Fruit fly (Drosophila melanogaster) whole organism, embryonic: ENCODE measurements around the gene f-cup.

ENCODE experiments used
- Antp ChIP-seq: fragments of 200-800 bp; sonication (Bioruptor generic); optimal IDR thresholded peaks from 3 replicates; lab custom pipeline; 2016; ENCODE audit warnings: missing biosample characterization, missing genetic modification characterization
- CG10979 ChIP-seq: fragments of 200-800 bp; sonication (Bioruptor generic); optimal IDR thresholded peaks from 2 replicates; lab custom pipeline; 2018; ENCODE audit warnings: missing biosample characterization, mild to moderate bottlenecking, missing genetic modification characterization, moderate library complexity
- CG11456 ChIP-seq: fragments of 200-800 bp; sonication (Bioruptor generic); IDR thresholded peaks from 3 replicates; pipeline ENCODE4 v1.3.6; 2022; ENCODE audit warnings: missing biosample characterization, missing genetic modification characterization
- CG12104 ChIP-seq: fragments of 200-800 bp; sonication (Bioruptor generic); optimal IDR thresholded peaks from 3 replicates; lab custom pipeline; 2016; ENCODE audit warnings: missing biosample characterization, missing genetic modification characterization
- CG13775 ChIP-seq: fragments of 200-800 bp; sonication (Bioruptor generic); optimal IDR thresholded peaks from 3 replicates; lab custom pipeline; 2017; ENCODE audit warnings: missing biosample characterization, mild to moderate bottlenecking, missing genetic modification characterization
- CG14014 ChIP-seq: fragments of 200-800 bp; sonication (Bioruptor generic); IDR thresholded peaks from 2 replicates; pipeline ENCODE4 v1.3.6; 2022; ENCODE audit warnings: missing biosample characterization, missing genetic modification characterization
- CG1603 ChIP-seq: fragments of 200-800 bp; sonication (Bioruptor generic); optimal IDR thresholded peaks from 2 replicates; lab custom pipeline; 2019; ENCODE audit warnings: missing biosample characterization, mild to moderate bottlenecking, missing genetic modification characterization, moderate library complexity
- CG17361 ChIP-seq: fragments of 200-800 bp; sonication (Bioruptor generic); IDR thresholded peaks from 3 replicates; pipeline ENCODE4 v1.3.6; 2022; ENCODE audit warnings: missing biosample characterization, missing genetic modification characterization
- CG18011 ChIP-seq: fragments of 200-800 bp; sonication (Bioruptor generic); optimal IDR thresholded peaks from 2 replicates; lab custom pipeline; 2017; ENCODE audit warnings: missing biosample characterization, missing genetic modification characterization, mild to moderate bottlenecking, moderate library complexity, missing genotype
- CG1832 ChIP-seq: fragments of 200-800 bp; sonication (Bioruptor generic); optimal IDR thresholded peaks from 2 replicates; lab custom pipeline; 2017; ENCODE audit warnings: missing biosample characterization, mild to moderate bottlenecking, missing genetic modification characterization, inconsistent platforms
- CG30020 ChIP-seq: fragments of 200-800 bp; optimal IDR thresholded peaks from 2 replicates; lab custom pipeline; 2019; ENCODE audit warnings: missing biosample characterization, mild to moderate bottlenecking, missing genetic modification characterization, moderate library complexity
- CG3995 ChIP-seq: fragments of 200-800 bp; sonication (Bioruptor generic); optimal IDR thresholded peaks from 3 replicates; lab custom pipeline; 2016; ENCODE audit warnings: missing biosample characterization, missing genetic modification characterization
- CG4424 ChIP-seq: fragments of 200-800 bp; sonication (Bioruptor generic); optimal IDR thresholded peaks from 3 replicates; lab custom pipeline; 2016; ENCODE audit warnings: missing biosample characterization, missing genetic modification characterization
- CG4707 ChIP-seq: fragments of 200-800 bp; sonication (Bioruptor generic); optimal IDR thresholded peaks from 2 replicates; lab custom pipeline; 2018; ENCODE audit warnings: missing biosample characterization, mild to moderate bottlenecking, missing genetic modification characterization, moderate library complexity
- CG6689 ChIP-seq: fragments of 200-800 bp; sonication (Bioruptor generic); IDR thresholded peaks from 2 replicates; pipeline ENCODE4 v1.3.6; 2022; ENCODE audit warnings: missing biosample characterization, missing genetic modification characterization
- CG7839 ChIP-seq: fragments of 200-800 bp; sonication (Bioruptor generic); optimal IDR thresholded peaks from 3 replicates; lab custom pipeline; 2018; ENCODE audit warnings: missing biosample characterization, mild to moderate bottlenecking, missing genetic modification characterization, moderate library complexity
- CG8944 ChIP-seq: fragments of 200-800 bp; sonication (Bioruptor generic); optimal IDR thresholded peaks from 3 replicates; lab custom pipeline; 2016; ENCODE audit warnings: missing biosample characterization, missing genetic modification characterization
- CG9215 ChIP-seq: fragments of 200-800 bp; sonication (Bioruptor generic); IDR thresholded peaks from 2 replicates; pipeline ENCODE4 v1.3.6; 2022; ENCODE audit warnings: missing biosample characterization, missing genetic modification characterization
- CoRest ChIP-seq: fragments of 200-800 bp; sonication (Bioruptor generic); optimal IDR thresholded peaks from 3 replicates; lab custom pipeline; 2018; ENCODE audit warnings: missing biosample characterization, mild to moderate bottlenecking, missing genetic modification characterization, moderate library complexity
- Deaf1 ChIP-seq: fragments of 200-800 bp; optimal IDR thresholded peaks from 3 replicates; lab custom pipeline; 2019; ENCODE audit warnings: missing biosample characterization, mild to moderate bottlenecking, missing genetic modification characterization, moderate library complexity
- Dfd ChIP-seq, 2 experiments: fragments of >200 bp; optimal IDR thresholded peaks; 2 replicates each; lab custom pipeline; 2017; ENCODE audit warnings: missing biosample characterization in 2 of 2, missing genetic modification characterization in 2 of 2
- Dp ChIP-seq: fragments of 200-800 bp; sonication (Bioruptor generic); optimal IDR thresholded peaks from 2 replicates; lab custom pipeline; 2018; ENCODE audit warnings: missing biosample characterization, mild to moderate bottlenecking, missing genetic modification characterization, moderate library complexity
- Drgx ChIP-seq: fragments of 200-800 bp; sonication (Bioruptor generic); IDR thresholded peaks from 2 replicates; pipeline ENCODE4 v1.3.6; 2022; ENCODE audit warnings: missing biosample characterization, missing genetic modification characterization
- E2f1 ChIP-seq: fragments of 200-800 bp; sonication (Bioruptor generic); IDR thresholded peaks from 2 replicates; pipeline ENCODE4 v1.3.6; 2022; ENCODE audit warnings: missing biosample characterization, missing genetic modification characterization
- Hmr ChIP-seq: fragments of 200-800 bp; sonication (Bioruptor generic); optimal IDR thresholded peaks from 3 replicates; lab custom pipeline; 2017; ENCODE audit warnings: mild to moderate bottlenecking, missing biosample characterization, missing genetic modification reagents, missing genetic modification characterization
- Hr51 ChIP-seq, 2 experiments: fragments of 200-800 bp; sonication (Bioruptor generic); optimal IDR thresholded peaks; 2 replicates in 1 of 2; 3 replicates in 1 of 2; lab custom pipeline; 2016 to 2018; ENCODE audit warnings: missing biosample characterization in 2 of 2, missing genetic modification characterization in 2 of 2, mild to moderate bottlenecking in 1 of 2, moderate library complexity in 1 of 2
- Myb ChIP-seq: fragments of 200-800 bp; sonication (Bioruptor generic); optimal IDR thresholded peaks from 2 replicates; lab custom pipeline; 2016; ENCODE audit warnings: missing biosample characterization, missing genetic modification characterization
- Rfx ChIP-seq: fragments of 200-800 bp; sonication (Bioruptor generic); IDR thresholded peaks from 2 replicates; pipeline ENCODE4 v1.3.6; 2022; ENCODE audit warnings: missing biosample characterization, missing genetic modification characterization
- Usf ChIP-seq: fragments of 200-800 bp; sonication (Bioruptor generic); optimal IDR thresholded peaks from 2 replicates; lab custom pipeline; 2017; ENCODE audit warnings: missing genotype, missing biosample characterization, missing genetic modification characterization
- ap ChIP-seq: fragments of 200-800 bp; sonication (Bioruptor generic); IDR thresholded peaks from 2 replicates; pipeline ENCODE4 v1.3.6; 2022; ENCODE audit warnings: missing biosample characterization, missing genetic modification characterization
- cad ChIP-seq: fragments of >200 bp; optimal IDR thresholded peaks from 2 replicates; lab custom pipeline; 2017; ENCODE audit warnings: missing biosample characterization, missing genetic modification characterization
- danr ChIP-seq: fragments of 200-800 bp; sonication (Bioruptor generic); IDR thresholded peaks from 2 replicates; pipeline ENCODE4 v1.3.6; 2022; ENCODE audit warnings: missing biosample characterization, missing genetic modification characterization
- dati ChIP-seq: fragments of 200-800 bp; sonication (Bioruptor generic); IDR thresholded peaks from 2 replicates; pipeline ENCODE4 v1.3.6; 2022; ENCODE audit warnings: missing biosample characterization, missing genetic modification characterization
- fd96Cb ChIP-seq: fragments of 200-800 bp; sonication (Bioruptor generic); optimal IDR thresholded peaks from 2 replicates; lab custom pipeline; 2018; ENCODE audit warnings: missing biosample characterization, mild to moderate bottlenecking, missing genetic modification characterization, moderate library complexity
- gcm2 ChIP-seq: fragments of 200-800 bp; sonication (Bioruptor generic); optimal IDR thresholded peaks from 2 replicates; lab custom pipeline; 2016; ENCODE audit warnings: missing biosample characterization, missing genetic modification characterization
- gem ChIP-seq: fragments of 200-800 bp; sonication (Bioruptor generic); optimal IDR thresholded peaks from 2 replicates; lab custom pipeline; 2019; ENCODE audit warnings: missing biosample characterization, mild to moderate bottlenecking, missing genetic modification characterization, moderate library complexity
- gt ChIP-seq: fragments of 200-800 bp; sonication (Bioruptor generic); IDR thresholded peaks from 2 replicates; pipeline ENCODE4 v1.3.6; 2022; ENCODE audit warnings: missing biosample characterization, missing genetic modification characterization
- h ChIP-seq: fragments of >200 bp; optimal IDR thresholded peaks from 2 replicates; lab custom pipeline; 2017
- ham ChIP-seq: fragments of 200-800 bp; sonication (Bioruptor generic); IDR thresholded peaks from 2 replicates; pipeline ENCODE4 v1.3.6; 2022; ENCODE audit warnings: missing biosample characterization, missing genetic modification characterization
- jing ChIP-seq: fragments of 200-800 bp; sonication (Bioruptor generic); optimal IDR thresholded peaks from 2 replicates; lab custom pipeline; 2018; ENCODE audit warnings: missing biosample characterization, mild to moderate bottlenecking, missing genetic modification characterization
- jumu ChIP-seq: fragments of 200-800 bp; sonication (Bioruptor generic); optimal IDR thresholded peaks from 3 replicates; lab custom pipeline; 2016; ENCODE audit warnings: missing biosample characterization, missing genetic modification characterization
- ken ChIP-seq: fragments of 200-800 bp; sonication (Bioruptor generic); IDR thresholded peaks from 3 replicates; pipeline ENCODE4 v1.3.6; 2022; ENCODE audit warnings: missing biosample characterization, missing genetic modification characterization
- mld ChIP-seq: fragments of 200-800 bp; sonication (Bioruptor generic); IDR thresholded peaks from 3 replicates; pipeline ENCODE4 v1.3.6; 2022; ENCODE audit warnings: missing biosample characterization, missing genetic modification characterization; ENCODE audit not compliant: partially characterized antibody
- org-1 ChIP-seq: fragments of 200-800 bp; sonication (Bioruptor generic); optimal IDR thresholded peaks from 2 replicates; lab custom pipeline; 2017; ENCODE audit warnings: missing biosample characterization, missing genetic modification characterization
- sisA ChIP-seq: fragments of 200-800 bp; sonication (Bioruptor generic); IDR thresholded peaks from 2 replicates; pipeline ENCODE4 v1.3.6; 2022; ENCODE audit warnings: missing biosample characterization, missing genetic modification characterization
- ssp ChIP-seq: fragments of 200-800 bp; sonication (Bioruptor generic); IDR thresholded peaks from 2 replicates; pipeline ENCODE4 v1.3.6; 2022; ENCODE audit warnings: missing biosample characterization, missing genetic modification characterization
- tgo ChIP-seq: fragments of 200-800 bp; sonication (Bioruptor generic); IDR thresholded peaks from 3 replicates; pipeline ENCODE4 v1.3.6; 2022; ENCODE audit warnings: missing biosample characterization, missing genetic modification characterization
- tin ChIP-seq: fragments of 200-800 bp; sonication (Bioruptor generic); optimal IDR thresholded peaks from 3 replicates; lab custom pipeline; 2016; ENCODE audit warnings: missing biosample characterization, missing genetic modification characterization
- tup ChIP-seq: fragments of 200-800 bp; sonication (Bioruptor generic); optimal IDR thresholded peaks from 2 replicates; lab custom pipeline; 2016; ENCODE audit warnings: missing biosample characterization, mild to moderate bottlenecking, missing genetic modification characterization, moderate library complexity
- unc-4 ChIP-seq: fragments of 200-800 bp; sonication (Bioruptor generic); IDR thresholded peaks from 2 replicates; pipeline ENCODE4 v1.3.6; 2022; ENCODE audit warnings: missing biosample characterization, missing genetic modification characterization; ENCODE audit not compliant: partially characterized antibody

Gene f-cup

DNA sequence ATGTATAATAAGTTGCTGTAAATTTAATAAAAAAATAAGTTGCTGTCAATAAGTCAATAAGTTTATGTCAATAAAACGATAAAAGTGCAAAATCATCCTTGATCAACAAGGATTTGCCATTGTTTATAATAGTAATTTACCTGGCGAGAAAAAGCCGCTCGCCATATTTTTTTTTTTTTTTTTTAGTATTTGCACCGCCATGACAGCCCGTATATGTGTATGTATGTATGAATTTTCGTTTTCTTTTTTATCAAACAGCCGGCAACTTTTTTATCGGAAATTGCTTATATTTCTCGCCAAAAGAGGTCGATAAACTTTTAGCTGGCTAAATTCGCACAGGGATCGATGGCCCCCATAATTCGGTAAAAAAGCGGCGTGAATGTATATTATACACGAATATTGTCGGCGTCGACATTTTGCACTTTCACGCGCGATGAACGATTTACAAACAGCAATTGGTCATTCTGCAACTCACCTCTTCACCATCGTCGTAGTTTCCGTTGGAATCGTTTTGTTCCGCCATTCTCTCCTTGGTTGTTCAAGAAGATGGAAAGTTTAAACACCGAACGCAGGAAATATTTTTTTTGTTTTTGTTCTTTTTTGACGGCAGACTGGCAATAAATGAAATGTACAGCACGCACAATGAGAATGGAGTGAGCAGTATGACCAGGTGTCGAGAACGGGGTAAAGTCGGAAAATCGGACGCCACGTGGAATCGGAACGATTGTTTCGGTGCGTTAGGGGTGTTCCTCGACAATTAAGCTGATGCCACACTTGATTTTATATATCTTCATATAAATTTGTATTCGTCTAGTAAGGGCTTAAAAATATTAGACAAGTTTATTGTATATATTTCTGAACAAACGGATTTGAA lies 40.5 kb downstream of the f-cup start, which contains the start of gene Hrb87F (continued):
- no peak for TF ChIP-seq Drgx (GFP tag; lab: Robert Waterston, UW)
- no peak for TF ChIP-seq gem (tag; lab: Kevin White, UChicago)
- no peak for TF ChIP-seq dati (GFP tag; lab: Robert Waterston, UW)
- TF ChIP-seq jumu (GFP tag; lab: Kevin White, UChicago): no peak
- no peak for TF ChIP-seq Dfd (GFP tag; optimal IDR thresholded peaks at IDR 0.05; lab: Kevin White, UChicago)
- no peak for TF ChIP-seq CG3995 (GFP tag; lab: Kevin White, UChicago)
- TF ChIP-seq h (lab: Kevin White, UChicago): no peak
- no peak for TF ChIP-seq CG7839 (tag; lab: Kevin White, UChicago)
- peak; percentile 92 for TF ChIP-seq CG18011 (GFP tag; lab: Kevin White, UChicago)
- TF ChIP-seq Antp (GFP tag; lab: Kevin White, UChicago): no peak
- TF ChIP-seq Hmr (GFP tag; lab: Kevin White, UChicago): no peak
- peak; percentile 91 for TF ChIP-seq ssp
- TF ChIP-seq tgo (GFP tag; lab: Robert Waterston, UW): no peak
- no peak for TF ChIP-seq ham (GFP tag; lab: Robert Waterston, UW)
- TF ChIP-seq CG1603: peak; percentile 65
- no peak for TF ChIP-seq Deaf1 (tag; lab: Kevin White, UChicago)
- no peak for TF ChIP-seq Dp
- TF ChIP-seq Myb (GFP tag; lab: Kevin White, UChicago): no peak
- peak; percentile 93 for TF ChIP-seq CG30020 (tag; lab: Kevin White, UChicago)
- no peak for TF ChIP-seq gt
- 0 out of 2 replicates have a peak, but pooled peaks have one; percentile 5 for TF ChIP-seq CG14014 (GFP tag; lab: Robert Waterston, UW)
- no peak for TF ChIP-seq Usf (GFP tag; lab: Kevin White, UChicago)
- TF ChIP-seq cad (GFP tag; lab: Kevin White, UChicago): peak; percentile 15
- no peak for TF ChIP-seq org-1 (GFP tag; lab: Kevin White, UChicago)
- no peak for TF ChIP-seq mld (GFP tag; lab: Robert Waterston, UW)
- no peak for TF ChIP-seq Hr51 (GFP tag; optimal IDR thresholded peaks at IDR 0.05; lab: Kevin White, UChicago)
- no peak for TF ChIP-seq CG6689 (GFP tag; lab: Robert Waterston, UW)
- TF ChIP-seq jing (GFP tag; lab: Kevin White, UChicago): no peak
- no peak for TF ChIP-seq CG4424 (GFP tag; lab: Kevin White, UChicago)
- TF ChIP-seq CG17361 (GFP tag; lab: Robert Waterston, UW): no peak
- no peak for TF ChIP-seq CG13775 (GFP tag; lab: Kevin White, UChicago)
- TF ChIP-seq CG10979: no peak
- TF ChIP-seq unc-4 (GFP tag; lab: Robert Waterston, UW): no peak
- no peak for TF ChIP-seq CG12104 (GFP tag; lab: Kevin White, UChicago)
- TF ChIP-seq CG8944: no peak
- TF ChIP-seq tin (GFP tag; lab: Kevin White, UChicago): no peak
- TF ChIP-seq ap (GFP tag; lab: Robert Waterston, UW): no peak
- no peak for TF ChIP-seq danr (GFP tag; lab: Robert Waterston, UW)
- no peak for TF ChIP-seq ken (GFP tag; lab: Robert Waterston, UW)
- TF ChIP-seq CoRest: no peak
- TF ChIP-seq CG4707 (GFP tag; lab: Kevin White, UChicago): no peak
- no peak for TF ChIP-seq tup (GFP tag; lab: Kevin White, UChicago)
- TF ChIP-seq Rfx (GFP tag; lab: Robert Waterston, UW): peak; percentile 68
- peak; percentile 12; the same call in 1 of the 2 replicates for TF ChIP-seq CG9215 (GFP tag; lab: Robert Waterston, UW)
- no peak for TF ChIP-seq gcm2 (GFP tag; lab: Kevin White, UChicago)
- 0 out of 2 replicates have a peak, but pooled peaks have one; percentile 18 for TF ChIP-seq sisA (GFP tag; lab: Robert Waterston, UW)
- no peak for TF ChIP-seq fd96Cb (tag; lab: Kevin White, UChicago)
- no peak for TF ChIP-seq CG1832 (GFP tag; lab: Kevin White, UChicago)
- TF ChIP-seq E2f1 (GFP tag; lab: Robert Waterston, UW): no peak
- peak; percentile 40; the same call in 1 of the 3 replicates for TF ChIP-seq CG11456 (GFP tag; lab: Robert Waterston, UW)
